Worm (Caenorhabditis elegans): ENCODE measurements around the gene orc-5.

ce11 chrIV:10716348-10716747 is 18.0 kb downstream of the orc-5 start, which contains the start of gene ncx-3:
- TF ChIP-seq snpc-4 (tag; optimal IDR thresholded peaks at IDR 0.05), result no peak
- no peak for TF ChIP-seq sptf-1 (tag; optimal IDR thresholded peaks at IDR 0.05)
- TF ChIP-seq flh-1 (GFP tag; optimal IDR thresholded peaks at IDR 0.05), result no peak
- TF ChIP-seq lsy-2 (tag; optimal IDR thresholded peaks at IDR 0.05), result no peak
- no peak for TF ChIP-seq mab-5 (tag; optimal IDR thresholded peaks at IDR 0.05)
- no peak for TF ChIP-seq nhr-2 (tag; optimal IDR thresholded peaks at IDR 0.05)
- no peak for TF ChIP-seq drap-1 (GFP tag; optimal IDR thresholded peaks at IDR 0.05)
- no peak for TF ChIP-seq tbx-8 (GFP tag; optimal IDR thresholded peaks at IDR 0.05)
- TF ChIP-seq nhr-12 (tag; optimal IDR thresholded peaks at IDR 0.05), result no peak
- TF ChIP-seq elt-3 (tag; optimal IDR thresholded peaks at IDR 0.05), result no peak
- TF ChIP-seq pha-4 (tag; optimal IDR thresholded peaks at IDR 0.05), result no peak
- TF ChIP-seq unc-62 (GFP tag; optimal IDR thresholded peaks at IDR 0.05), result no peak
- no peak for TF ChIP-seq mep-1 (tag; optimal IDR thresholded peaks at IDR 0.05)

Measured in whole organism, mixed stage, embryonic.